Fruit fly (Drosophila melanogaster) whole organism: ENCODE data around the gene hoe1.

Source experiments
- CG8478 ChIP-seq: fragments of >200 bp; optimal IDR thresholded peaks from 2 replicates; lab custom pipeline; 2018; ENCODE audit warnings: inconsistent platforms
- Dll ChIP-seq: fragments of >200 bp; optimal IDR thresholded peaks from 2 replicates; lab custom pipeline; 2017
- EcR ChIP-seq, 2 experiments: fragments of >200 bp; optimal IDR thresholded peaks; 2 replicates each; lab custom pipeline; 2017; ENCODE audit warnings: missing biosample characterization in 2 of 2, missing genetic modification characterization in 2 of 2, missing genetic modification reagents in 2 of 2
- pan ChIP-seq: fragments of >200 bp; optimal IDR thresholded peaks from 2 replicates; lab custom pipeline; 2017
- psq ChIP-seq: fragments of >200 bp; optimal IDR thresholded peaks from 2 replicates; lab custom pipeline; 2017
- usp ChIP-seq: fragments of >200 bp; optimal IDR thresholded peaks from 2 replicates; lab custom pipeline; 2017; ENCODE audit warnings: missing biosample characterization, missing genetic modification characterization, mixed read lengths

The hoe1 gene

dm6 chr2L:4916738-4917137, 15.4 kb downstream of the hoe1 start:
- no peak for TF ChIP-seq Dll (lab: Kevin White, UChicago)
- TF ChIP-seq psq (lab: Kevin White, UChicago), result no peak
- no peak for TF ChIP-seq CG8478 (lab: Kevin White, UChicago)
- TF ChIP-seq pan (lab: Kevin White, UChicago), result no peak
- TF ChIP-seq EcR (GFP tag; optimal IDR thresholded peaks at IDR 0.05; lab: Kevin White, UChicago), result no peak
- no peak for TF ChIP-seq usp (GFP tag; lab: Kevin White, UChicago)

- TF ChIP-seq CG8478 (lab: Kevin White, UChicago) (no peak), pan (lab: Kevin White, UChicago) (no peak), Dll (lab: Kevin White, UChicago) (no peak), EcR (GFP tag; optimal IDR thresholded peaks at IDR 0.05; lab: Kevin White, UChicago) (no peak), psq (lab: Kevin White, UChicago) (no peak), usp (GFP tag; lab: Kevin White, UChicago) (no peak)
Observed at dm6 chr2L:4915715-4916153, 16.4 kb downstream of the hoe1 start.

- TF ChIP-seq CG8478 (lab: Kevin White, UChicago) (no peak), psq (lab: Kevin White, UChicago) (no peak), pan (lab: Kevin White, UChicago) (no peak), usp (GFP tag; lab: Kevin White, UChicago) (no peak), Dll (lab: Kevin White, UChicago) (no peak), EcR (GFP tag; optimal IDR thresholded peaks at IDR 0.05; lab: Kevin White, UChicago) (no peak)
Observed at dm6 chr2L:4907986-4908385, 24.2 kb downstream of the hoe1 start.

- TF ChIP-seq pan (lab: Kevin White, UChicago), result no peak
- no peak for TF ChIP-seq CG8478 (lab: Kevin White, UChicago)
- no peak for TF ChIP-seq Dll (lab: Kevin White, UChicago)
- no peak for TF ChIP-seq usp (GFP tag; lab: Kevin White, UChicago)
- no peak for TF ChIP-seq psq (lab: Kevin White, UChicago)
- no peak for TF ChIP-seq EcR (GFP tag; optimal IDR thresholded peaks at IDR 0.05; lab: Kevin White, UChicago)
Observed at dm6 chr2L:4906546-4907250, 25.5 kb downstream of the hoe1 start, which contains the start of gene snsl. TSS of gene snsl (minus strand) at chr2L:4906762.

DNA sequence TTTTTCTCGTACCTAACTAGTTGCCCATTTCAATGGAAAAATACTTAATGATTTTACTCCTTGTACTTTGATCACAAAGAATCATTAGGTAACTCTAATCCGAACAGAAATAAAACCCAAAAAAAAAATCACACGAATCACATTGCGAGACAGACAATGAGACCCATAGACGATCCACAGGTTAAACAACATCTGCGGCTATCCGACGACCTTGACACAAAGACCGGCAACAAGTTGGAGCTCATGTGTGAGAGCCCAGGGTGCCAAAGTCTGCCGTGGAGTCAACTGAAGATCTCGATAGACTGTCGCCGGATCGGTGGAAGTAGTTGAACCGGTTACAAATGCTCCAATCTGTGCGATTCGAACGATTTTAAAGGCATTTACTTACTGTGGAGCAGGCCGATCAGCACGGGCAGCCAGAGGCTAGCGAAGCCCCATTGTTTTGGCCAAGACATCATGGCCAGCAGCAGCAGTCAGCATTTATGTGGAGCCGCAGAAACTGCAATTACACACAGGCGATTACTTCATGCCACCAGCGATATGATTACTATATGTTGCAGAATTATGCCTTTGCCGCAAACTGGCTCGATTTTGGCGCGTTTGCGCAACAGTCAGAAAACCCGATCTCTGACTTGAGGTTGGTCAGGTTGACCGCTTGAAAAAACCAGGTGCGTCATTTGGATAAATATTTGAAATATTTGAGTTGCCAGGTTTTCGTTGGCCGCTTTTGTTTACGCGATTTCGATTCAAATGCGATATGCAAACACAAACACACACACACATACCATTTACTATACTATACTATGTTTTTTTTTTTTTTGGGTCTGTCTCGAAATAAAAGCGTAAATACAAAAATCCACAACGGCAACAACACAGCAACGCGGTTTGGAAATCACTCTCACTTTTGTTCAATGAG, 26.6 kb downstream of the hoe1 start:
- TF ChIP-seq CG8478 (lab: Kevin White, UChicago) (no peak), EcR (GFP tag; optimal IDR thresholded peaks at IDR 0.05; lab: Kevin White, UChicago) (no peak), psq (lab: Kevin White, UChicago) (no peak), pan (lab: Kevin White, UChicago) (no peak), Dll (lab: Kevin White, UChicago) (no peak), usp (GFP tag; lab: Kevin White, UChicago) (no peak)

- TF ChIP-seq psq (lab: Kevin White, UChicago), result no peak
- TF ChIP-seq EcR (GFP tag; optimal IDR thresholded peaks at IDR 0.05; lab: Kevin White, UChicago), result no peak
- no peak for TF ChIP-seq usp (GFP tag; lab: Kevin White, UChicago)
- TF ChIP-seq pan (lab: Kevin White, UChicago), result no peak
- no peak for TF ChIP-seq CG8478 (lab: Kevin White, UChicago)
- TF ChIP-seq Dll (lab: Kevin White, UChicago), result no peak
Observed at dm6 chr2L:4903838-4904237, 28.3 kb downstream of the hoe1 start.

DNA sequence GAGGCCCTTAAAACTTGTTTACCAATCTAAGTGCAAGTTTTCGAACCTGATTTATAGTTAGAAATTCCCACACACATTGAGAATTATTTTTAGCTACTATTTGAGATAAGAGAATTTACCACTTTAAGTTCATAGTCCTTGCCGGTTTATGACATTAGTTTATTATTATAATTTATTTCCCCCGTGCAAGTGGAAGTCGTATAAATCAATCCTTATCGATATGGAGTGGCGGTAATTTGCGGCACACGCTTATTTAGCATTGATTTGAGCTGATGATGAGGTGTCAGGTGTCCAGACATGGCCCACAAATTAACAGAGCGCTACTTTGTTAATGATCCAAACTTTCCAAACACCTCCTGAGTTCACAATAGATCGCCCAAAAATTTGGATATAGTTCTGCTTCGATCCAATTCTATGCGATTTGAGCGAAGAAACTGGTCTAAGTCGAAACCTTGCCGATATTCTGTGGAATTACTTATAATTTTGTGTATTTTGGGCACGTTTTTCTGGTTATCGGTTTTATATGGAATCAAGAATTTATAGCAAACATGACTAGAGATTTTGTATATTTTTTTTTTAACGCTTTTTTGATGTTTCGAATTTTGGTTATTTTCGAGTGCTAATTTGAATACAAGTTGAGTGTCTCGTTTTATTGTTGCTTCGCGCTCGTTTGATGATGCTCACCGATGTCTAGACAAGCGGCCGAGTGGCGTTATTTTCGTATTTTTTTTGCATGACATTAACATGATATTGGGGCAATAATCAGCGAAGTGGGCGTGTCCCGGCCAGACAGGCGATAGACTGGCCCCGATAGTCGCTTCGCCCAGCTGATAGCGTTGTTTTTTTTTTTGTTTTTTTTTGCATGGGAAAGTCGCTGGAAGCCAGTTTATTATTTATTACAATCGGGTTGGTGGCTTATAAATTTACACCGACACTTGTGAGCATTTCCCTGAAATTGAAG, 32.3 kb downstream of the hoe1 start:
- no peak for TF ChIP-seq EcR (GFP tag; optimal IDR thresholded peaks at IDR 0.05; lab: Kevin White, UChicago)
- no peak for TF ChIP-seq pan (lab: Kevin White, UChicago)
- TF ChIP-seq usp (GFP tag; lab: Kevin White, UChicago), result no peak
- no peak for TF ChIP-seq psq (lab: Kevin White, UChicago)
- no peak for TF ChIP-seq CG8478 (lab: Kevin White, UChicago)
- no peak for TF ChIP-seq Dll (lab: Kevin White, UChicago)

DNA sequence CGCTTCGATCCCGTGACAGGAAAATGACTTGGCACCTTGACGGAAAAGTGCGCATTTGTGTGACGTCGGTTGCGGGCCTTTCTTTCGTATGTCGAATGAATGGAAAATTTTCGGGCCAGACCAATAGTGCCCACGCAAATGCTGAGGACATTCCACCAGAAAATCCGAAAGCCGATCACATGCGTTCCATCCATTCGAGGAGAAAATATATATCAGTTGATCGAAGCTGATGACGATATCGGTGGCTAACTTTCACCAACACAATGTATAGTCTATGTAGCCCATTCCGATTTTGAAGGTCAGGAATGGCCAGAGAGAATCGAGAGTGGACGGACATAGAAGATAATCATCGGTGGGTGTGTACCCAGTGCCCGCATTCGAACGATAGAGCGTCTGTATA, 34.0 kb downstream of the hoe1 start:
- TF ChIP-seq EcR (GFP tag; optimal IDR thresholded peaks at IDR 0.05; lab: Kevin White, UChicago), result no peak

DNA sequence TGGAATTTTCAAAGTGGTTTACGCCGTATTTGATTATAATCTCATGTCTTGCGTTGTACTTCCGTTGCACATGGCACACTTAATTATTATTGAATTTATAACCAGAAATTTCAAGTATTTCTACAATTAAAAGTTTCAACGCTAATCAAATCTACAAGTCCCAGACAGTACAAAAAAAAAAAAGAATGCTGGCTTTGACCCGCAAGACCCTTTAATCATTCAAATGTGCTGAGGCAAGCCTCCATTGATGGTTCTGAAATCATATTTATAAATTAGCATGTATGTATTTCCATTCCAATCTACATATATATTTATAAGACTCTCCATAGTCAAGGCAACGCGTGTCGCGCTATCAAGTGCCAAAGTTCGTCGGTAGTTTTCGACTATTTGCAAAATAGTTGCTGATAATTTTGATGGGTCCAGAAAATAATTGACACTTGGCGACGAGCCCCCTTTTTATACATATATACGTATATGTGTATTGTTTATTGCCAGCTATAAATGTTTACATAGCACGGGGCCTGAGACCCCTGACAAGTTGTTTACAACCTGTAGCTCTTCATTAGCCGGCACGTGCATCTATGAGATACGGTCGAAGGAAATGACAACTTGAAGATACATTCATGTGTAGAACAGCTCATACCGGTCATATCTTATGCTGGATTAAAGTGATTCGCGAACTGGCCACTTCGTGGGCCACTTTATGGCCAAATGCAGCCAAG, 35.5 kb downstream of the hoe1 start:
- TF ChIP-seq Dll (lab: Kevin White, UChicago) (no peak), CG8478 (lab: Kevin White, UChicago) (no peak), EcR (GFP tag; optimal IDR thresholded peaks at IDR 0.05; lab: Kevin White, UChicago) (no peak), psq (lab: Kevin White, UChicago) (no peak), pan (lab: Kevin White, UChicago) (no peak), usp (GFP tag; lab: Kevin White, UChicago) (no peak)

- TF ChIP-seq CG8478 (lab: Kevin White, UChicago) (no peak), EcR (GFP tag; optimal IDR thresholded peaks at IDR 0.05; lab: Kevin White, UChicago) (no peak), usp (GFP tag; lab: Kevin White, UChicago) (no peak), Dll (lab: Kevin White, UChicago) (no peak), psq (lab: Kevin White, UChicago) (no peak), pan (lab: Kevin White, UChicago) (no peak)
Observed at dm6 chr2L:4895902-4896301, 36.3 kb downstream of the hoe1 start.
